Worm (Caenorhabditis elegans): ENCODE results near the gene fbxb-52.

ce11 chrII:1500959-1501358, 49.4 kb downstream of the fbxb-52 start:
- TF ChIP-seq nhr-67 (tag; optimal IDR thresholded peaks at IDR 0.05) (no peak), nhr-237 (tag; optimal IDR thresholded peaks at IDR 0.05) (no peak)
